Fruit fly (Drosophila melanogaster): Measurements from ENCODE around the gene slx1.

DNA sequence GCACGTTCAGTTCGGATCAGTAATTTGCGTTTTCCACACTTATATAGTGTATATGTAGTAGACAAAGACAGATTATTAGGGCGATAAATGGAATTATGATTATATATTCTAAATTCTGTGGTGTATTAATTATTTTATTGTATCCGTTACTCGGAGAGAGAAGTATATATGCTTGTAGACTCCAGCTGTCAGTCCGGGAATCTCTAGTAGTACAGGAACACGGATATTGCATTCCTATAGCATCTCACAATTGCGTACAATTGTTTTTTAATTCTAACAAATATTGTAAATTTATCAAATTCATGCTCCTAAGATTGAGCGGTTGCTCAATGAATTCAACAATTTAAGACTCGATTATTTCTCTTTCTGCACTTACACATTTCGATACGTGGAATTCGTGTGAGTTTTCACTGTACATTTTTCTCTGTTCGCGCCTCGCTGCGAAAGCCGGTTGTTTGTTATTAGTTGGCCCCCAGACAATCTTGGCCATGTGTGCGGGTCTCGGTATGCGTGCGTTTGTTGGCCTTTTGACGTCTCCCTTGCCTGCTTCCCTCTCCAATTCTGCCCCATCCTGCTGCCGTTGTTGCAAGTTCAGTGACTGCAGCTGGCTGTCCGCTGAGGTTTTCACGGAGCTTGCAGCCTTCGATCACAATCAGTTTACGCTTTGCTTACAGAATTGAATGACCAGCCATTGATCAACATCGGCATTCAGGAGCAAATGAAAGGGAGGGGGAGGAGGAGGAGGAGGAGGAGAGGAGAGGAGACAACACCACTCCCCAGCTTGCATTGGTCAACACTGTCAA, 25.8 kb downstream of the slx1 start:
- TF ChIP-seq Hr39 (GFP tag; optimal IDR thresholded peaks at IDR 0.05) (peak; percentile 59), pdm3 (GFP tag; optimal IDR thresholded peaks at IDR 0.05) (peak; percentile 64), Met (GFP tag; optimal IDR thresholded peaks at IDR 0.05) (peak; percentile 76), CG3919 (GFP tag; optimal IDR thresholded peaks at IDR 0.05) (peak; percentile 62), cyc (GFP tag; optimal IDR thresholded peaks at IDR 0.05) (peak; percentile 66), CG6808 (GFP tag; optimal IDR thresholded peaks at IDR 0.05) (peak; percentile 55), net (GFP tag; optimal IDR thresholded peaks at IDR 0.05) (peak; percentile 60), svp (GFP tag) (peak; percentile 91), CG15336 (GFP tag; IDR thresholded peaks at IDR 0.05) (no peak; the same call in 1 of the 2 replicates), Sox102F (GFP tag; optimal IDR thresholded peaks at IDR 0.05) (peak; percentile 58), CG8632 (GFP tag; optimal IDR thresholded peaks at IDR 0.05) (no peak), topi (GFP tag; optimal IDR thresholded peaks at IDR 0.05) (peak; percentile 76)

All from whole organism, prepupa.